Worm (Caenorhabditis elegans): ENCODE data around the gene Y39B6A.30.

ce11 chrV:19059873-19060272 is 45.5 kb downstream of the Y39B6A.30 start, which contains the start of gene twk-46:
- no peak for TF ChIP-seq dmd-4 (tag; optimal IDR thresholded peaks at IDR 0.05)
- no peak for TF ChIP-seq ceh-82 (tag; optimal IDR thresholded peaks at IDR 0.05)
- no peak for TF ChIP-seq blmp-1 (tag; optimal IDR thresholded peaks at IDR 0.05; ENCODE audit: insufficient read depth)
- no peak for TF ChIP-seq lin-39 (tag; optimal IDR thresholded peaks at IDR 0.05)
- no peak for TF ChIP-seq mdl-1 (tag; optimal IDR thresholded peaks at IDR 0.05)
- no peak for TF ChIP-seq nhr-11 (tag; optimal IDR thresholded peaks at IDR 0.05)
- TF ChIP-seq mbf-1 (tag; optimal IDR thresholded peaks at IDR 0.05), result no peak
- TF ChIP-seq egl-27 (tag; optimal IDR thresholded peaks at IDR 0.05), result no peak
- no peak for TF ChIP-seq unc-62 (GFP tag; optimal IDR thresholded peaks at IDR 0.05)
- no peak for TF ChIP-seq nhr-6 (tag; optimal IDR thresholded peaks at IDR 0.05)
- no peak for TF ChIP-seq aly-2 (tag; optimal IDR thresholded peaks at IDR 0.05)
- no peak for TF ChIP-seq ZK546.5 (tag; optimal IDR thresholded peaks at IDR 0.05)
- TF ChIP-seq elt-3 (tag; optimal IDR thresholded peaks at IDR 0.05), result no peak
- no peak for TF ChIP-seq ztf-4 (tag; optimal IDR thresholded peaks at IDR 0.05)
